Fruit fly (Drosophila melanogaster) whole organism, embryonic: Measurements from ENCODE around the gene CG15332.

Experiments used
- CG10274 ChIP-seq: fragments of 200-800 bp; sonication (Bioruptor generic); optimal IDR thresholded peaks from 3 replicates; lab custom pipeline; 2017; ENCODE audit warnings: missing biosample characterization, mild to moderate bottlenecking, missing genetic modification characterization
- CG11456 ChIP-seq: fragments of 200-800 bp; sonication (Bioruptor generic); IDR thresholded peaks from 3 replicates; pipeline ENCODE4 v1.3.6; 2022; ENCODE audit warnings: missing biosample characterization, missing genetic modification characterization
- CG12744 ChIP-seq: fragments of 200-800 bp; sonication (Bioruptor generic); optimal IDR thresholded peaks from 2 replicates; lab custom pipeline; 2016; ENCODE audit warnings: missing biosample characterization, missing genetic modification characterization
- CG13775 ChIP-seq: fragments of 200-800 bp; sonication (Bioruptor generic); optimal IDR thresholded peaks from 3 replicates; lab custom pipeline; 2017; ENCODE audit warnings: missing biosample characterization, mild to moderate bottlenecking, missing genetic modification characterization
- CG15011 ChIP-seq: fragments of 200-800 bp; sonication (Bioruptor generic); optimal IDR thresholded peaks from 3 replicates; lab custom pipeline; 2018; ENCODE audit warnings: missing biosample characterization, mild to moderate bottlenecking, missing genetic modification characterization
- CG1602 ChIP-seq: fragments of 200-800 bp; sonication (Bioruptor generic); optimal IDR thresholded peaks from 3 replicates; lab custom pipeline; 2016; ENCODE audit warnings: missing biosample characterization, missing genetic modification characterization
- CG16779 ChIP-seq: fragments of 200-800 bp; sonication (Bioruptor generic); IDR thresholded peaks from 2 replicates; pipeline ENCODE4 v1.3.6; 2022; ENCODE audit warnings: missing biosample characterization, missing genetic modification characterization
- CG17829 ChIP-seq: fragments of 200-800 bp; optimal IDR thresholded peaks from 2 replicates; lab custom pipeline; 2019; ENCODE audit warnings: missing biosample characterization, mild to moderate bottlenecking, missing genetic modification characterization, moderate library complexity
- CG18764 ChIP-seq: fragments of 200-800 bp; sonication (Bioruptor generic); optimal IDR thresholded peaks from 3 replicates; lab custom pipeline; 2016; ENCODE audit warnings: missing biosample characterization, missing genetic modification characterization
- CG2678 ChIP-seq: fragments of 200-800 bp; sonication (Bioruptor generic); optimal IDR thresholded peaks from 3 replicates; lab custom pipeline; 2019; ENCODE audit warnings: missing biosample characterization, mild to moderate bottlenecking, missing genetic modification characterization, moderate library complexity
- CG31441 ChIP-seq: fragments of 200-800 bp; sonication (Bioruptor generic); IDR thresholded peaks from 2 replicates; pipeline ENCODE4 v1.3.6; 2022; ENCODE audit warnings: missing biosample characterization, missing genetic modification characterization
- CG3407 ChIP-seq: fragments of 200-800 bp; sonication (Bioruptor generic); optimal IDR thresholded peaks from 2 replicates; lab custom pipeline; 2018; ENCODE audit warnings: missing biosample characterization, mild to moderate bottlenecking, missing genetic modification characterization
- CG34224 ChIP-seq: fragments of 200-800 bp; sonication (Bioruptor generic); IDR thresholded peaks from 3 replicates; pipeline ENCODE4 v1.3.6; 2022; ENCODE audit warnings: missing biosample characterization, missing genetic modification characterization; ENCODE audit not compliant: partially characterized antibody
- CG4854 ChIP-seq: fragments of 200-800 bp; sonication (Bioruptor generic); optimal IDR thresholded peaks from 2 replicates; lab custom pipeline; 2016; ENCODE audit warnings: missing biosample characterization, missing genetic modification characterization, inconsistent platforms
- CG6791 ChIP-seq: fragments of 200-800 bp; sonication (Bioruptor generic); IDR thresholded peaks from 3 replicates; pipeline ENCODE4 v1.3.6; 2022; ENCODE audit warnings: missing biosample characterization, missing genetic modification characterization; ENCODE audit not compliant: partially characterized antibody
- CG6854 ChIP-seq: fragments of 200-800 bp; sonication (Bioruptor generic); optimal IDR thresholded peaks from 3 replicates; lab custom pipeline; 2017; ENCODE audit warnings: missing biosample characterization, mild to moderate bottlenecking, missing genetic modification characterization
- CG7745 ChIP-seq: fragments of 200-800 bp; sonication (Bioruptor generic); optimal IDR thresholded peaks from 2 replicates; lab custom pipeline; 2018; ENCODE audit warnings: missing biosample characterization, mild to moderate bottlenecking, missing genetic modification characterization, moderate library complexity
- CG8290 ChIP-seq, 3 experiments: fragments of 200-800 bp; sonication (Bioruptor generic); optimal IDR thresholded peaks; 2 replicates each; lab custom pipeline; 2016 to 2019; ENCODE audit warnings: missing biosample characterization in 3 of 3, missing genetic modification characterization in 3 of 3, mild to moderate bottlenecking in 2 of 3, moderate library complexity in 1 of 3
- CG9437 ChIP-seq: fragments of 200-800 bp; sonication (Bioruptor generic); optimal IDR thresholded peaks from 2 replicates; lab custom pipeline; 2018; ENCODE audit warnings: missing biosample characterization, mild to moderate bottlenecking, missing genetic modification characterization
- CG9727 ChIP-seq: fragments of 200-800 bp; sonication (Bioruptor generic); optimal IDR thresholded peaks from 3 replicates; lab custom pipeline; 2017; ENCODE audit warnings: missing biosample characterization, mild to moderate bottlenecking, missing genetic modification characterization
- CG9817 ChIP-seq: fragments of 200-800 bp; sonication (Bioruptor generic); optimal IDR thresholded peaks from 2 replicates; lab custom pipeline; 2018; ENCODE audit warnings: missing biosample characterization, mild to moderate bottlenecking, missing genetic modification characterization, moderate library complexity
- CoRest ChIP-seq: fragments of 200-800 bp; sonication (Bioruptor generic); optimal IDR thresholded peaks from 3 replicates; lab custom pipeline; 2018; ENCODE audit warnings: missing biosample characterization, mild to moderate bottlenecking, missing genetic modification characterization, moderate library complexity
- D19A ChIP-seq: fragments of 200-800 bp; optimal IDR thresholded peaks from 3 replicates; lab custom pipeline; 2019; ENCODE audit warnings: missing biosample characterization, mild to moderate bottlenecking, missing genetic modification characterization, moderate library complexity
- Dek ChIP-seq: fragments of 200-800 bp; sonication (Bioruptor generic); optimal IDR thresholded peaks from 3 replicates; lab custom pipeline; 2019; ENCODE audit warnings: missing biosample characterization, mild to moderate bottlenecking, missing genetic modification characterization, moderate library complexity
- Dll ChIP-seq: fragments of 200-800 bp; sonication (Bioruptor generic); IDR thresholded peaks from 4 replicates; pipeline ENCODE4 v1.3.6; 2022; ENCODE audit warnings: missing biosample characterization, missing genetic modification characterization; ENCODE audit not compliant: partially characterized antibody
- MBD-R2 ChIP-seq: fragments of 200-800 bp; sonication (Bioruptor generic); IDR thresholded peaks from 2 replicates; pipeline ENCODE4 v1.3.6; 2022; ENCODE audit warnings: missing biosample characterization, missing genetic modification characterization
- PHDP ChIP-seq: fragments of 200-800 bp; sonication (Bioruptor generic); optimal IDR thresholded peaks from 3 replicates; lab custom pipeline; 2018; ENCODE audit warnings: missing biosample characterization, mild to moderate bottlenecking, missing genetic modification characterization, moderate library complexity
- Pdp1 ChIP-seq, 2 experiments: fragments of 200-800 bp; sonication (Bioruptor generic); optimal IDR thresholded peaks; 3 replicates each; lab custom pipeline; 2016; ENCODE audit warnings: missing biosample characterization in 2 of 2, missing genetic modification characterization in 2 of 2, mild to moderate bottlenecking in 1 of 2, moderate library complexity in 1 of 2
- Ravus ChIP-seq: fragments of 200-800 bp; sonication (Bioruptor generic); IDR thresholded peaks from 2 replicates; pipeline ENCODE4 v1.3.6; 2022; ENCODE audit warnings: missing biosample characterization, missing genetic modification characterization
- Stat92E ChIP-seq, 3 experiments: fragments of >200 bp in 2 of 3; fragments of 200-800 bp in 1 of 3; sonication (Bioruptor generic) in 1 of 3; optimal IDR thresholded peaks; 2 replicates each; lab custom pipeline; 2017 to 2019; ENCODE audit warnings: missing biosample characterization in 3 of 3, missing genetic modification characterization in 3 of 3, mild to moderate bottlenecking in 1 of 3, moderate library complexity in 1 of 3
- ab ChIP-seq: fragments of 200-800 bp; sonication (Bioruptor generic); optimal IDR thresholded peaks from 2 replicates; lab custom pipeline; 2016; ENCODE audit warnings: missing biosample characterization, missing genetic modification characterization
- amos ChIP-seq: fragments of 200-800 bp; sonication (Bioruptor generic); IDR thresholded peaks from 2 replicates; pipeline ENCODE4 v1.3.6; 2022; ENCODE audit warnings: missing biosample characterization, missing genetic modification characterization; ENCODE audit not compliant: partially characterized antibody
- ap ChIP-seq: fragments of 200-800 bp; sonication (Bioruptor generic); IDR thresholded peaks from 2 replicates; pipeline ENCODE4 v1.3.6; 2022; ENCODE audit warnings: missing biosample characterization, missing genetic modification characterization
- ash1 ChIP-seq: fragments of 200-800 bp; sonication (Bioruptor generic); optimal IDR thresholded peaks from 2 replicates; lab custom pipeline; 2018; ENCODE audit warnings: missing biosample characterization, mild to moderate bottlenecking, missing genetic modification characterization
- bigmax ChIP-seq: fragments of 200-800 bp; sonication (Bioruptor generic); optimal IDR thresholded peaks from 2 replicates; lab custom pipeline; 2018; ENCODE audit warnings: missing biosample characterization, mild to moderate bottlenecking, missing genetic modification characterization
- cas ChIP-seq: fragments of 200-800 bp; sonication (Bioruptor generic); IDR thresholded peaks from 2 replicates; pipeline ENCODE4 v1.3.6; 2022; ENCODE audit warnings: missing biosample characterization, missing genetic modification characterization
- crp ChIP-seq, 2 experiments: fragments of 200-800 bp; sonication (Bioruptor generic); optimal IDR thresholded peaks; 2 replicates in 1 of 2; 3 replicates in 1 of 2; lab custom pipeline; 2017; ENCODE audit warnings: missing biosample characterization in 2 of 2, missing genetic modification characterization in 2 of 2, mild to moderate bottlenecking in 1 of 2, moderate library complexity in 1 of 2
- danr ChIP-seq: fragments of 200-800 bp; sonication (Bioruptor generic); IDR thresholded peaks from 2 replicates; pipeline ENCODE4 v1.3.6; 2022; ENCODE audit warnings: missing biosample characterization, missing genetic modification characterization
- dpn ChIP-seq, 2 experiments: fragments of 200-800 bp; sonication (Bioruptor generic); optimal IDR thresholded peaks; 3 replicates each; lab custom pipeline; 2016; ENCODE audit warnings: missing biosample characterization in 2 of 2, missing genetic modification characterization in 2 of 2
- fd64A ChIP-seq: fragments of 200-800 bp; sonication (Bioruptor generic); optimal IDR thresholded peaks from 3 replicates; lab custom pipeline; 2018; ENCODE audit warnings: missing biosample characterization, mild to moderate bottlenecking, missing genetic modification characterization
- insv ChIP-seq, 2 experiments: fragments of 200-800 bp; sonication (Bioruptor generic); optimal IDR thresholded peaks; 3 replicates each; lab custom pipeline; 2016 to 2018; ENCODE audit warnings: missing biosample characterization in 2 of 2, missing genetic modification characterization in 2 of 2
- jumu ChIP-seq: fragments of 200-800 bp; sonication (Bioruptor generic); optimal IDR thresholded peaks from 3 replicates; lab custom pipeline; 2016; ENCODE audit warnings: missing biosample characterization, missing genetic modification characterization
- ken ChIP-seq: fragments of 200-800 bp; sonication (Bioruptor generic); IDR thresholded peaks from 3 replicates; pipeline ENCODE4 v1.3.6; 2022; ENCODE audit warnings: missing biosample characterization, missing genetic modification characterization
- lilli ChIP-seq: fragments of 200-800 bp; sonication (Bioruptor generic); optimal IDR thresholded peaks from 3 replicates; lab custom pipeline; 2016; ENCODE audit warnings: missing biosample characterization, missing genetic modification characterization
- odd ChIP-seq: fragments of 200-800 bp; sonication (Bioruptor generic); optimal IDR thresholded peaks from 2 replicates; lab custom pipeline; 2017; ENCODE audit warnings: missing biosample characterization, mild to moderate bottlenecking, missing genetic modification characterization
- p53 ChIP-seq: fragments of 200-800 bp; sonication (Bioruptor generic); optimal IDR thresholded peaks from 2 replicates; lab custom pipeline; 2016; ENCODE audit warnings: missing biosample characterization, missing genetic modification characterization
- peb ChIP-seq: fragments of 200-800 bp; sonication (Bioruptor generic); IDR thresholded peaks from 2 replicates; pipeline ENCODE4 v1.3.6; 2022; ENCODE audit warnings: missing biosample characterization, missing genetic modification characterization
- salm ChIP-seq: fragments of 200-800 bp; sonication (Bioruptor generic); optimal IDR thresholded peaks from 2 replicates; lab custom pipeline; 2018; ENCODE audit warnings: missing biosample characterization, mild to moderate bottlenecking, missing genetic modification characterization
- sr ChIP-seq: fragments of 200-800 bp; sonication (Bioruptor generic); IDR thresholded peaks from 3 replicates; pipeline ENCODE4 v1.3.6; 2022; ENCODE audit warnings: missing biosample characterization, missing genetic modification characterization

The CG15332 gene

DNA sequence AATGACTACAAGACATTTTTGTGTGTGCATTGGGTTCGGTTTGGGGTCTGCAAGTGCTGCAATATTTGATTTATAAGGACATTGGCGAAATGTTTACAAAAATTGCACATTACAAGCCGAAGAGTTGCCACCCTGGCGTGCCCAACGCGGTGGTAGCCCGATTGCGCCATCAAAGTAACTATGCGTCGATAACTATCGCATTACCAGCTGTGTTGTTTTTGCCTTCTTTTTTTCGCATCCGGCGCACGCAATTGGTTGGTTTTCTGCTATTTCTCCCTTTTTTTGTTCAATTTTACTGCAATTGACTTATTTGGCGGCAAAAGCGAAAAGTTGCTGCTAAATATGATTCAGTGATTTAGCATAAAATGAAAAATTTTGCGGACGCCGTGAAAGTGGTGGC is 21.1 kb downstream of the CG15332 start, which contains the start of gene RpS14b (continued):
- TF ChIP-seq jumu (GFP tag; lab: Kevin White, UChicago) (no peak), CG8290 (GFP tag; optimal IDR thresholded peaks at IDR 0.05; lab: Kevin White, UChicago) (peak; percentile 15), CG8290 (tag; optimal IDR thresholded peaks at IDR 0.05; lab: Kevin White, UChicago) (peak in 1 of 2 experiments; percentile 88), insv (GFP tag; optimal IDR thresholded peaks at IDR 0.05; lab: Kevin White, UChicago) (peak in 1 of 2 experiments; percentile 43), CG10274 (GFP tag; lab: Kevin White, UChicago) (peak; percentile 43), MBD-R2 (GFP tag; lab: Robert Waterston, UW) (peak; percentile 76), ab (GFP tag; lab: Kevin White, UChicago) (peak; percentile 3), CG31441 (GFP tag; lab: Robert Waterston, UW) (0 out of 2 replicates have a peak, but pooled peaks have one; percentile 27), CG9727 (GFP tag; lab: Kevin White, UChicago) (peak; percentile 74), Dek (tag; lab: Kevin White, UChicago) (peak; percentile 6), CG7745 (tag; lab: Kevin White, UChicago) (no peak), lilli (GFP tag; lab: Kevin White, UChicago) (peak; percentile 59), CG9817 (peak; percentile 58), CG3407 (peak; percentile 40), CG15011 (GFP tag; lab: Kevin White, UChicago) (peak; percentile 31), danr (GFP tag; lab: Robert Waterston, UW) (0 out of 2 replicates have a peak, but pooled peaks have one; percentile 13), CG1602 (GFP tag; lab: Kevin White, UChicago) (no peak), PHDP (peak; percentile 51), D19A (no peak), CG4854 (GFP tag; lab: Kevin White, UChicago) (peak; percentile 40), ap (GFP tag; lab: Robert Waterston, UW) (no peak; the same call in 1 of the 2 replicates), Dll (GFP tag; lab: Robert Waterston, UW) (peak; percentile 70), CG2678 (tag; lab: Kevin White, UChicago) (peak; percentile 31), Stat92E (GFP tag; optimal IDR thresholded peaks at IDR 0.05; lab: Kevin White, UChicago) (no peak), dpn (GFP tag; optimal IDR thresholded peaks at IDR 0.05; lab: Kevin White, UChicago) (peak; percentile 15 to 55), ash1 (peak; percentile 59), CG16779 (GFP tag; lab: Robert Waterston, UW) (no peak), CG34224 (GFP tag; lab: Robert Waterston, UW) (peak; percentile 76), sr (GFP tag; lab: Robert Waterston, UW) (peak; percentile 67), CG11456 (GFP tag; lab: Robert Waterston, UW) (peak; percentile 80; the same call in 2 of the 3 replicates), CG17829 (tag; lab: Kevin White, UChicago) (peak; percentile 24), CG12744 (no peak), Ravus (no peak), fd64A (peak; percentile 33), CG6791 (GFP tag; lab: Robert Waterston, UW) (peak; percentile 68), CG18764 (GFP tag; lab: Kevin White, UChicago) (peak; percentile 31), Pdp1 (GFP tag; optimal IDR thresholded peaks at IDR 0.05; lab: Kevin White, UChicago) (peak; percentile 31 to 68), ken (GFP tag; lab: Robert Waterston, UW) (peak; percentile 60; the same call in 1 of the 3 replicates), CG6854 (GFP tag; lab: Kevin White, UChicago) (peak; percentile 32), CG9437 (GFP tag; lab: Kevin White, UChicago) (peak; percentile 28), cas (GFP tag; lab: Robert Waterston, UW) (no peak; the same call in 1 of the 2 replicates), amos (GFP tag; lab: Robert Waterston, UW) (peak; percentile 83), CG13775 (GFP tag; lab: Kevin White, UChicago) (peak; percentile 82), salm (tag; lab: Kevin White, UChicago) (no peak), CoRest (tag; lab: Kevin White, UChicago) (peak; percentile 45), crp (GFP tag; optimal IDR thresholded peaks at IDR 0.05; lab: Kevin White, UChicago) (peak in 1 of 2 experiments; percentile 80), odd (GFP tag; lab: Kevin White, UChicago) (peak; percentile 70), p53 (GFP tag; lab: Kevin White, UChicago) (peak; percentile 23), peb (no peak), bigmax (peak; percentile 6)
